Worm (Caenorhabditis elegans): ENCODE measurements around the gene F09C12.8.

F09C12.8 gene

DNA sequence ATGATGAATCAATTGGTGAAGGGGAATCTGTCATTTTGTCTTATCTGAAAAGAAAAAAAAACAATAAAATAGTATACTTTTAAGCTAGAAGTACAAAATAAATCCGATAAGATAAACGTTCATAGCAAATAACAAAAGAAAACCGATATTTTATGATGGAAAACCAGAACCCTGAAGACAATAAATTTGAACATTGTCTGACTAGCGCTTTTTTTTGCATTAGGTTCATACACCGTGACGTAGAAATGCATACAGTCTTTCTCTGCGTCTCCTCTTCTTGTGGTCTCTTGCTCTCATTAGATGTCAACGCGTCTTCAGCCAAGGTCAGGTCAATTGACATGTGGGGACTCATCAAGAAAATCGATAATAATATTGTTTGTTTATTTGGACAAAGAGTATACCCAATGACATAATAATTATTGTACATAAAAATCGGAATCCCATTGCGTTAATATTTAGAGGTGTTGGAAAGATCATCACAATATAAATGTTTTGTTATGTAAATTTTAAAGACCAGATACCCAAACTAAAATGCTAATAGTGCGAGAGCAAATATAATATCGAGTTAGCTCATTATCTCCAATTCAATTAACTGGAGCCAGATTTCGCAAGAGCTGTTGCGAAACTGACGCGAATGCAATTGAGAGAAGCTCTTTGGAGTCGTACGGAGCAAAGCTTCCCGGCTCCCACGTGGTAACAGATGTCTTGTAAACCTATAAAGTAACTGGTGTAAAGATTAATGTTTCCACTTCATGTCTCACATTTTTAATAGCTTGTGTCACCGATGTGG lies 30.9 kb upstream of the F09C12.8 start, which contains the start of gene dsh-2 (continued):
- TF ChIP-seq nhr-10 (tag; optimal IDR thresholded peaks at IDR 0.05) (no peak), duxl-1 (tag; optimal IDR thresholded peaks at IDR 0.05; ENCODE audit: poor library complexity) (peak; percentile 45), ZK337.2 (GFP tag; IDR thresholded peaks at IDR 0.05) (no peak), mes-2 (tag; optimal IDR thresholded peaks at IDR 0.05; ENCODE audit: poor library complexity, severe bottlenecking) (peak; percentile 85), mxl-3 (GFP tag; optimal IDR thresholded peaks at IDR 0.05) (peak; percentile 64), mxl-2 (GFP tag; conservative IDR thresholded peaks at IDR 0.05) (no peak), aha-1 (tag) (peak; percentile 27), lir-3 (tag; optimal IDR thresholded peaks at IDR 0.05) (no peak), fkh-10 (GFP tag; optimal IDR thresholded peaks at IDR 0.05) (no peak), unc-130 (GFP tag; optimal IDR thresholded peaks at IDR 0.05) (peak; percentile 27), ceh-28 (tag; optimal IDR thresholded peaks at IDR 0.05) (peak; percentile 25), nhr-237 (tag; optimal IDR thresholded peaks at IDR 0.05) (no peak), Y5F2A.4 (GFP tag; optimal IDR thresholded peaks at IDR 0.05) (no peak), mep-1 (tag; optimal IDR thresholded peaks at IDR 0.05) (no peak), rbr-2 (tag; optimal IDR thresholded peaks at IDR 0.05) (peak; percentile 26), daf-19 (GFP tag; conservative IDR thresholded peaks at IDR 0.05) (no peak), zag-1 (tag; optimal IDR thresholded peaks at IDR 0.05) (no peak), unc-39 (tag; optimal IDR thresholded peaks at IDR 0.05) (no peak), hlh-11 (tag; optimal IDR thresholded peaks at IDR 0.05) (peak; percentile 55), attf-4 (tag; optimal IDR thresholded peaks at IDR 0.05) (no peak), lin-39 (tag; optimal IDR thresholded peaks at IDR 0.05) (no peak), ctbp-1 (GFP tag; IDR thresholded peaks at IDR 0.05) (no peak), mdl-1 (tag; optimal IDR thresholded peaks at IDR 0.05) (peak in 1 of 2 experiments; percentile 30), snpc-4 (tag; optimal IDR thresholded peaks at IDR 0.05) (no peak), lin-1 (GFP tag; IDR thresholded peaks at IDR 0.05) (no peak), T26A8.4 (GFP tag; IDR thresholded peaks at IDR 0.05) (no peak), lin-38 (GFP tag; IDR thresholded peaks at IDR 0.05) (peak; percentile 55)

DNA sequence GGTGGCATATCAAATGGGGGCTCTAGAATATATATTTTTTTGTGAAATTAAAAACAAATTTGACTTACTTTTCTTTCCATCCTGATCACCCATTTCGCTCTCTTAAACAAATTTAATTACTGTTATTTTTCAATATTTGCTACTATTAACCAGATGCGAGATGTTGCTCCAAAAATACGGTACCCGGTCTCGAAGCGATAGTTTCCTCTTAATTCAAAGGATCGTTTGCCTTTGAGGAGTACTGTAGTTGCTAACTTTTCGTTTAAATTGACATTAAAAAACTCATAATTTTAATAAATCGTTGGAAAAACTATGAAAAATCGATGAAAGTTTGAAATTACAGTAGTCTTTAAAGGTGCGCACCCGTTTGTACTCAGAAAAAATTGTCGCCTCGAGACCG lies 28.8 kb upstream of the F09C12.8 start, which contains the start of gene C04G6.4:
C04G6.4 (minus strand) TSS at position 101 of the 400 bp plus-strand sequence.
- TF ChIP-seq jun-1 (tag; optimal IDR thresholded peaks at IDR 0.05) (no peak), snpc-1.2 (GFP tag; IDR thresholded peaks at IDR 0.05) (no peak), ceh-20 (GFP tag; IDR thresholded peaks at IDR 0.05) (no peak), php-3 (GFP tag; IDR thresholded peaks at IDR 0.05) (no peak), pha-4 (GFP tag; IDR thresholded peaks at IDR 0.05) (no peak), pha-4 (tag; optimal IDR thresholded peaks at IDR 0.05) (no peak), ama-1 (optimal IDR thresholded peaks at IDR 0.05) (no peak), hif-1 (tag; optimal IDR thresholded peaks at IDR 0.05) (no peak), ceh-32 (tag; optimal IDR thresholded peaks at IDR 0.05; ENCODE audit: poor library complexity) (no peak), set-16 (GFP tag; IDR thresholded peaks at IDR 0.05) (no peak), nhr-48 (tag; optimal IDR thresholded peaks at IDR 0.05) (no peak), tag-97 (GFP tag; IDR thresholded peaks at IDR 0.05) (no peak), lin-13 (GFP tag; optimal IDR thresholded peaks at IDR 0.05) (no peak), mxl-2 (GFP tag; conservative IDR thresholded peaks at IDR 0.05) (no peak), spr-3 (GFP tag; optimal IDR thresholded peaks at IDR 0.05) (no peak), F26F4.8 (GFP tag; conservative IDR thresholded peaks at IDR 0.05) (no peak)

Data from whole organism, L4 larva.